ENCODE assay signal across 1 fruit fly cellular context in the genomic region with DNA sequence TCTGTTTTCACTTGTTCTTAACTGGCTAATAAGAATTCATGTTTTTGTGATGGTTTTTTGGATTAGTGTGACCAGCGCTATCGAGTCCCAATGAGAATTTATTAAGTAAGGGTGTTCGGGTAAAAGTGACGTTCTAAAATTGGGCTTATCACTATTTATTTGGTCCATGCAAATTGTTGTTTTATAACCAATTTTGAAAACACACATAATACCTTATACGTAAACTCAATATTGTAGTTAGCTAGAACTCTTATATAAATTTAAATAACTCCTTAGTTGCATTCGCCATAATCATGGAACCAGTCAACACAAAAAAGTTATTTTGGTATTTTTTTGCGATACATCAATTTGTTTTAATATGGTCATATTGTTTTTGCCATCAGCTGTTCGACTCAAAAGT.
A peak's percentile ranks its signal among the peaks of the same experiment; 100 is the strongest.
TF ChIP-seq lines count a peak whose summit lies in the region.

A gene (minus strand): TSS at position 69 of the 400 bp plus-strand sequence.
A gene (plus strand): TSS at position 364 of the 400 bp plus-strand sequence.

TF ChIP-seq in whole organism, embryonic, 481 proteins besides CTCF, POLR2A, EP300 and RAD21 (continued from another document and continues in another):
- TF ChIP-seq prd (optimal IDR thresholded peaks at IDR 0.05; lab: Kevin White, UChicago) (no peak), prd (GFP tag; IDR thresholded peaks at IDR 0.05; lab: Robert Waterston, UW) (peak; percentile 84), emc (GFP tag; optimal IDR thresholded peaks at IDR 0.05; lab: Kevin White, UChicago) (peak; percentile 32), stc (GFP tag; IDR thresholded peaks at IDR 0.05; lab: Robert Waterston, UW) (0 out of 2 replicates have a peak, but pooled peaks have one; percentile 22), CG9215 (GFP tag; IDR thresholded peaks at IDR 0.05; lab: Robert Waterston, UW) (peak; percentile 64), Sin3A (optimal IDR thresholded peaks at IDR 0.05; lab: Kevin White, UChicago) (peak; percentile 6), trem (tag; optimal IDR thresholded peaks at IDR 0.05; lab: Kevin White, UChicago) (peak; percentile 72), gsb (GFP tag; IDR thresholded peaks at IDR 0.05; lab: Robert Waterston, UW) (no peak), grau (tag; optimal IDR thresholded peaks at IDR 0.05; lab: Kevin White, UChicago) (peak; percentile 83), Nf-YC (tag; optimal IDR thresholded peaks at IDR 0.05; lab: Kevin White, UChicago) (no peak), CG9876 (GFP tag; optimal IDR thresholded peaks at IDR 0.05; lab: Kevin White, UChicago) (peak; percentile 50), CG18619 (GFP tag; optimal IDR thresholded peaks at IDR 0.05; lab: Kevin White, UChicago) (peak; percentile 47), dm (GFP tag; optimal IDR thresholded peaks at IDR 0.05; lab: Kevin White, UChicago) (peak; percentile 58), CG4424 (GFP tag; optimal IDR thresholded peaks at IDR 0.05; lab: Kevin White, UChicago) (peak; percentile 70), CG6272 (GFP tag; IDR thresholded peaks at IDR 0.05; lab: Robert Waterston, UW) (peak; percentile 61; the same call in 1 of the 2 replicates), GATAe (GFP tag; conservative IDR thresholded peaks at IDR 0.05; lab: Robert Waterston, UW) (no peak), pho (GFP tag; optimal IDR thresholded peaks at IDR 0.05; lab: Kevin White, UChicago) (peak; percentile 53), croc (GFP tag; conservative IDR thresholded peaks at IDR 0.05; lab: Robert Waterston, UW) (peak; percentile 65), H15 (GFP tag; IDR thresholded peaks at IDR 0.05; lab: Robert Waterston, UW) (no peak; the same call in 2 of the 3 replicates), Hr51 (GFP tag; optimal IDR thresholded peaks at IDR 0.05; lab: Kevin White, UChicago) (peak in 1 of 2 experiments; percentile 64), CG7357 (GFP tag; IDR thresholded peaks at IDR 0.05; lab: Robert Waterston, UW) (0 out of 3 replicates have a peak, but pooled peaks have one; percentile 50), CG7271 (tag; optimal IDR thresholded peaks at IDR 0.05; lab: Kevin White, UChicago) (peak; percentile 43), Atf-2 (GFP tag; optimal IDR thresholded peaks at IDR 0.05; lab: Kevin White, UChicago) (peak; percentile 66), gem (tag; optimal IDR thresholded peaks at IDR 0.05; lab: Kevin White, UChicago) (peak; percentile 90), BEAF-32 (GFP tag; optimal IDR thresholded peaks at IDR 0.05; lab: Kevin White, UChicago) (peak; percentile 60), CG15073 (GFP tag; optimal IDR thresholded peaks at IDR 0.05; lab: Kevin White, UChicago) (no peak), CG8478 (optimal IDR thresholded peaks at IDR 0.05; lab: Kevin White, UChicago) (no peak), Chrac-16 (GFP tag; optimal IDR thresholded peaks at IDR 0.05; lab: Kevin White, UChicago) (peak; percentile 70), tx (GFP tag; optimal IDR thresholded peaks at IDR 0.05; lab: Kevin White, UChicago) (peak; percentile 56), wdn (GFP tag; IDR thresholded peaks at IDR 0.05; lab: Robert Waterston, UW) (peak; percentile 33; the same call in 1 of the 2 replicates), HLH54F (GFP tag; optimal IDR thresholded peaks at IDR 0.05; lab: Kevin White, UChicago) (peak; percentile 79), CG2120 (GFP tag; optimal IDR thresholded peaks at IDR 0.05; lab: Kevin White, UChicago) (peak; percentile 87), dysf (GFP tag; IDR thresholded peaks at IDR 0.05; lab: Robert Waterston, UW) (peak; percentile 76), MBD-R2 (GFP tag; IDR thresholded peaks at IDR 0.05; lab: Robert Waterston, UW) (peak; percentile 74), CG17361 (GFP tag; IDR thresholded peaks at IDR 0.05; lab: Robert Waterston, UW) (no peak; the same call in 1 of the 3 replicates), CG30020 (tag; optimal IDR thresholded peaks at IDR 0.05; lab: Kevin White, UChicago) (peak; percentile 84), peb (GFP tag; IDR thresholded peaks at IDR 0.05; lab: Robert Waterston, UW) (peak; percentile 41; the same call in 1 of the 2 replicates), CG13775 (GFP tag; optimal IDR thresholded peaks at IDR 0.05; lab: Kevin White, UChicago) (peak; percentile 78), Optix (GFP tag; IDR thresholded peaks at IDR 0.05; lab: Robert Waterston, UW) (no peak), Side (GFP tag; optimal IDR thresholded peaks at IDR 0.05; lab: Kevin White, UChicago) (peak; percentile 59), CG9609 (GFP tag; optimal IDR thresholded peaks at IDR 0.05; lab: Kevin White, UChicago) (peak; percentile 46), CG15601 (tag; optimal IDR thresholded peaks at IDR 0.05; lab: Kevin White, UChicago) (peak; percentile 69), row (GFP tag; IDR thresholded peaks at IDR 0.05; lab: Robert Waterston, UW) (peak; percentile 91), Fer1 (GFP tag; optimal IDR thresholded peaks at IDR 0.05; lab: Kevin White, UChicago) (no peak), fd3F (GFP tag; optimal IDR thresholded peaks at IDR 0.05; lab: Kevin White, UChicago) (peak; percentile 70), en (GFP tag; optimal IDR thresholded peaks at IDR 0.05; lab: Kevin White, UChicago) (peak; percentile 46), CG15479 (GFP tag; optimal IDR thresholded peaks at IDR 0.05; lab: Kevin White, UChicago) (no peak), CG3407 (GFP tag; optimal IDR thresholded peaks at IDR 0.05; lab: Kevin White, UChicago) (peak; percentile 41), ab (GFP tag; optimal IDR thresholded peaks at IDR 0.05; lab: Kevin White, UChicago) (no peak), seq (GFP tag; IDR thresholded peaks at IDR 0.05; lab: Robert Waterston, UW) (0 out of 2 replicates have a peak, but pooled peaks have one; percentile 23), CG12391 (tag; optimal IDR thresholded peaks at IDR 0.05; lab: Kevin White, UChicago) (peak; percentile 88), eve (GFP tag; optimal IDR thresholded peaks at IDR 0.05; lab: Kevin White, UChicago) (no peak), Ptx1 (GFP tag; IDR thresholded peaks at IDR 0.05; lab: Robert Waterston, UW) (peak; percentile 80), cato (GFP tag; optimal IDR thresholded peaks at IDR 0.05; lab: Kevin White, UChicago; ENCODE audit: borderline replicate concordance) (peak; percentile 37), luna (GFP tag; optimal IDR thresholded peaks at IDR 0.05; lab: Kevin White, UChicago) (peak; percentile 47), vvl (GFP tag; IDR thresholded peaks at IDR 0.05; lab: Robert Waterston, UW) (peak; percentile 64), gt (GFP tag; IDR thresholded peaks at IDR 0.05; lab: Robert Waterston, UW) (no peak), jing (GFP tag; optimal IDR thresholded peaks at IDR 0.05; lab: Kevin White, UChicago) (peak; percentile 3), CG31388 (GFP tag; optimal IDR thresholded peaks at IDR 0.05; lab: Kevin White, UChicago) (peak; percentile 51), CG17186 (GFP tag; optimal IDR thresholded peaks at IDR 0.05; lab: Kevin White, UChicago) (peak; percentile 50), Dll (GFP tag; IDR thresholded peaks at IDR 0.05; lab: Robert Waterston, UW; ENCODE audit: partially characterized antibody) (peak; percentile 41; the same call in 1 of the 4 replicates), Atf3 (GFP tag; optimal IDR thresholded peaks at IDR 0.05; lab: Kevin White, UChicago) (peak; percentile 57), Dp (GFP tag; optimal IDR thresholded peaks at IDR 0.05; lab: Kevin White, UChicago) (no peak), CG16815 (GFP tag; optimal IDR thresholded peaks at IDR 0.05; lab: Kevin White, UChicago) (peak; percentile 57), so (GFP tag; IDR thresholded peaks at IDR 0.05; lab: Robert Waterston, UW) (no peak), CG2116 (GFP tag; optimal IDR thresholded peaks at IDR 0.05; lab: Kevin White, UChicago) (peak; percentile 60), CG7839 (tag; optimal IDR thresholded peaks at IDR 0.05; lab: Kevin White, UChicago) (peak; percentile 81), CG32532 (GFP tag; IDR thresholded peaks at IDR 0.05; lab: Robert Waterston, UW) (peak; percentile 73), CG13296 (GFP tag; optimal IDR thresholded peaks at IDR 0.05; lab: Kevin White, UChicago) (no peak), CG33213 (GFP tag; optimal IDR thresholded peaks at IDR 0.05; lab: Kevin White, UChicago) (peak; percentile 13), CG3163 (GFP tag; optimal IDR thresholded peaks at IDR 0.05; lab: Kevin White, UChicago) (peak; percentile 17), lilli (GFP tag; optimal IDR thresholded peaks at IDR 0.05; lab: Kevin White, UChicago) (peak; percentile 80), CG10267 (tag; optimal IDR thresholded peaks at IDR 0.05; lab: Kevin White, UChicago) (peak; percentile 73), HLH3B (GFP tag; IDR thresholded peaks at IDR 0.05; lab: Robert Waterston, UW) (peak; percentile 54; the same call in 1 of the 2 replicates), dati (GFP tag; IDR thresholded peaks at IDR 0.05; lab: Robert Waterston, UW) (no peak), ewg (GFP tag; optimal IDR thresholded peaks at IDR 0.05; lab: Kevin White, UChicago) (peak; percentile 52), CG17359 (tag; optimal IDR thresholded peaks at IDR 0.05; lab: Kevin White, UChicago) (peak; percentile 59), CG1832 (GFP tag; optimal IDR thresholded peaks at IDR 0.05; lab: Kevin White, UChicago) (no peak), CG17612 (GFP tag; IDR thresholded peaks at IDR 0.05; lab: Robert Waterston, UW) (peak; percentile 30; the same call in 1 of the 2 replicates), wek (GFP tag; optimal IDR thresholded peaks at IDR 0.05; lab: Kevin White, UChicago) (peak; percentile 90), CG2678 (tag; optimal IDR thresholded peaks at IDR 0.05; lab: Kevin White, UChicago) (peak; percentile 82), CG8281 (tag; optimal IDR thresholded peaks at IDR 0.05; lab: Kevin White, UChicago) (peak; percentile 5), CG17829 (tag; optimal IDR thresholded peaks at IDR 0.05; lab: Kevin White, UChicago) (peak; percentile 86), CG10366 (GFP tag; IDR thresholded peaks at IDR 0.05; lab: Robert Waterston, UW) (peak; percentile 68), bcd (GFP tag; optimal IDR thresholded peaks at IDR 0.05; lab: Kevin White, UChicago) (peak; percentile 67), esg (GFP tag; conservative IDR thresholded peaks at IDR 0.05; lab: Robert Waterston, UW) (peak; percentile 62), tin (GFP tag; optimal IDR thresholded peaks at IDR 0.05; lab: Kevin White, UChicago) (peak; percentile 74), CG12299 (tag; optimal IDR thresholded peaks at IDR 0.05; lab: Kevin White, UChicago) (peak; percentile 36), pnt (GFP tag; optimal IDR thresholded peaks at IDR 0.05; lab: Kevin White, UChicago) (peak; percentile 75), CG10654 (GFP tag; optimal IDR thresholded peaks at IDR 0.05; lab: Kevin White, UChicago) (peak; percentile 66), twi (tag; optimal IDR thresholded peaks at IDR 0.05; lab: Kevin White, UChicago) (peak; percentile 72), CG14441 (GFP tag; IDR thresholded peaks at IDR 0.05; lab: Robert Waterston, UW) (peak; percentile 72), Max (GFP tag; optimal IDR thresholded peaks at IDR 0.05; lab: Kevin White, UChicago) (peak; percentile 66), al (GFP tag; IDR thresholded peaks at IDR 0.05; lab: Robert Waterston, UW) (peak; percentile 63; the same call in 1 of the 2 replicates), Lhr (GFP tag; optimal IDR thresholded peaks at IDR 0.05; lab: Kevin White, UChicago) (peak; percentile 71), CG10209 (GFP tag; optimal IDR thresholded peaks at IDR 0.05; lab: Kevin White, UChicago) (peak; percentile 41), B-H1 (GFP tag; IDR thresholded peaks at IDR 0.05; lab: Robert Waterston, UW) (peak; percentile 43; the same call in 2 of the 3 replicates), ttk (GFP tag; IDR thresholded peaks at IDR 0.05; lab: Robert Waterston, UW) (peak; percentile 37; the same call in 1 of the 2 replicates), CG6689 (GFP tag; IDR thresholded peaks at IDR 0.05; lab: Robert Waterston, UW) (peak; percentile 74), D (optimal IDR thresholded peaks at IDR 0.05; lab: Kevin White, UChicago) (no peak), D (GFP tag; optimal IDR thresholded peaks at IDR 0.05; lab: Kevin White, UChicago) (peak; percentile 60), E2f1 (GFP tag; IDR thresholded peaks at IDR 0.05; lab: Robert Waterston, UW) (peak; percentile 63), abd-A (tag; optimal IDR thresholded peaks at IDR 0.05; lab: Kevin White, UChicago) (no peak), Aef1 (GFP tag; IDR thresholded peaks at IDR 0.05; lab: Robert Waterston, UW) (peak; percentile 69), bab2 (GFP tag; optimal IDR thresholded peaks at IDR 0.05; lab: Kevin White, UChicago) (peak; percentile 72), klu (GFP tag; IDR thresholded peaks at IDR 0.05; lab: Robert Waterston, UW) (peak; percentile 20; the same call in 1 of the 2 replicates), Ets65A (GFP tag; lab: Kevin White, UChicago) (peak; percentile 96), YL-1 (GFP tag; optimal IDR thresholded peaks at IDR 0.05; lab: Kevin White, UChicago) (peak; percentile 65), CG7786 (GFP tag; optimal IDR thresholded peaks at IDR 0.05; lab: Kevin White, UChicago) (peak; percentile 66), Fer2 (tag; optimal IDR thresholded peaks at IDR 0.05; lab: Kevin White, UChicago) (peak; percentile 68), zfh2 (GFP tag; optimal IDR thresholded peaks at IDR 0.05; lab: Kevin White, UChicago) (peak; percentile 69), CG42726 (GFP tag; IDR thresholded peaks at IDR 0.05; lab: Robert Waterston, UW; ENCODE audit: partially characterized antibody) (no peak), CG15514 (GFP tag; optimal IDR thresholded peaks at IDR 0.05; lab: Kevin White, UChicago) (peak; percentile 98), CG4617 (GFP tag; optimal IDR thresholded peaks at IDR 0.05; lab: Kevin White, UChicago; ENCODE audit: borderline replicate concordance) (peak; percentile 83), crc (GFP tag; optimal IDR thresholded peaks at IDR 0.05; lab: Kevin White, UChicago) (peak; percentile 12), CG1024 (GFP tag; IDR thresholded peaks at IDR 0.05; lab: Robert Waterston, UW) (peak; percentile 14; the same call in 1 of the 2 replicates), CG9817 (tag; optimal IDR thresholded peaks at IDR 0.05; lab: Kevin White, UChicago) (peak; percentile 87), CG16863 (GFP tag; optimal IDR thresholded peaks at IDR 0.05; lab: Kevin White, UChicago) (peak; percentile 49), Ets97D (GFP tag; optimal IDR thresholded peaks at IDR 0.05; lab: Kevin White, UChicago) (peak; percentile 54), Elba2 (GFP tag; optimal IDR thresholded peaks at IDR 0.05; lab: Kevin White, UChicago) (peak; percentile 99), pros (GFP tag; optimal IDR thresholded peaks at IDR 0.05; lab: Kevin White, UChicago) (no peak), CG14710 (tag; optimal IDR thresholded peaks at IDR 0.05; lab: Kevin White, UChicago) (peak; percentile 88), zfh1 (GFP tag; IDR thresholded peaks at IDR 0.05; lab: Robert Waterston, UW) (0 out of 3 replicates have a peak, but pooled peaks have one; percentile 47)
